Worm (Caenorhabditis elegans): ENCODE measurements around the gene ptc-3.

The ptc-3 gene

ce11 chrII:2832539-2832938 is 19.9 kb downstream of the ptc-3 start:
- TF ChIP-seq unc-62 (GFP tag; optimal IDR thresholded peaks at IDR 0.05) = no peak

ce11 chrII:2832098-2832497 is 20.3 kb downstream of the ptc-3 start:
- TF ChIP-seq unc-62 (GFP tag; optimal IDR thresholded peaks at IDR 0.05) = no peak

ce11 chrII:2831173-2831572 is 21.2 kb downstream of the ptc-3 start, which contains the start of gene K12H6.6:
Gene K12H6.6, minus strand, starts transcription at chrII:2831233.
- TF ChIP-seq unc-62 (GFP tag; optimal IDR thresholded peaks at IDR 0.05) = no peak

- no peak for TF ChIP-seq unc-62 (GFP tag; optimal IDR thresholded peaks at IDR 0.05)
Observed at ce11 chrII:2830144-2830543, 22.2 kb downstream of the ptc-3 start.

ce11 chrII:2829482-2829881 is 22.9 kb downstream of the ptc-3 start:
- TF ChIP-seq unc-62 (GFP tag; optimal IDR thresholded peaks at IDR 0.05) = no peak

- TF ChIP-seq unc-62 (GFP tag; optimal IDR thresholded peaks at IDR 0.05) = no peak
Observed at ce11 chrII:2827859-2828403, 24.5 kb downstream of the ptc-3 start, which contains the start of gene K12H6.8. Gene K12H6.8, plus strand, starts transcription at chrII:2827896.

- no peak for TF ChIP-seq unc-62 (GFP tag; optimal IDR thresholded peaks at IDR 0.05)
Observed at ce11 chrII:2826073-2826472, 26.3 kb downstream of the ptc-3 start, which contains the start of gene K12H6.5. Gene K12H6.5, minus strand, starts transcription at chrII:2826173.

- TF ChIP-seq unc-62 (GFP tag; optimal IDR thresholded peaks at IDR 0.05) = no peak
Observed at ce11 chrII:2824169-2824568, 28.2 kb downstream of the ptc-3 start, which contains the start of the genes K12H6.4 and K12H6.9. Gene K12H6.4, minus strand, starts transcription at chrII:2824269. Gene K12H6.9, plus strand, starts transcription at chrII:2824404.

- TF ChIP-seq unc-62 (GFP tag; optimal IDR thresholded peaks at IDR 0.05) = no peak
Observed at ce11 chrII:2822435-2822920, 29.9 kb downstream of the ptc-3 start, which contains the start of the genes fut-4 and K12H6.10. Gene fut-4, minus strand, starts transcription at chrII:2822535. Gene K12H6.10, plus strand, starts transcription at chrII:2822870.

- no peak for TF ChIP-seq unc-62 (GFP tag; optimal IDR thresholded peaks at IDR 0.05)
Observed at ce11 chrII:2816676-2817075, 35.7 kb downstream of the ptc-3 start, which contains the start of gene set-13. Gene set-13, plus strand, starts transcription at chrII:2816976.

ce11 chrII:2815444-2815843 is 36.9 kb downstream of the ptc-3 start, which contains the start of gene K12H6.2:
Gene K12H6.2, minus strand, starts transcription at chrII:2815544.
- no peak for TF ChIP-seq unc-62 (GFP tag; optimal IDR thresholded peaks at IDR 0.05)

ce11 chrII:2815017-2815416 is 37.4 kb downstream of the ptc-3 start:
- no peak for TF ChIP-seq unc-62 (GFP tag; optimal IDR thresholded peaks at IDR 0.05)

- TF ChIP-seq unc-62 (GFP tag; optimal IDR thresholded peaks at IDR 0.05) = no peak
Observed at ce11 chrII:2807674-2808206, 44.7 kb downstream of the ptc-3 start, which contains the start of gene K12H6.12. Gene K12H6.12, plus strand, starts transcription at chrII:2808156.

ce11 chrII:2805566-2805965 is 46.8 kb downstream of the ptc-3 start:
- no peak for TF ChIP-seq unc-62 (GFP tag; optimal IDR thresholded peaks at IDR 0.05)

ce11 chrII:2804949-2805348 is 47.4 kb downstream of the ptc-3 start:
- no peak for TF ChIP-seq unc-62 (GFP tag; optimal IDR thresholded peaks at IDR 0.05)

- no peak for TF ChIP-seq unc-62 (GFP tag; optimal IDR thresholded peaks at IDR 0.05)
Observed at ce11 chrII:2804245-2804644, 48.1 kb downstream of the ptc-3 start.

Data from whole organism, dauer.